Worm (Caenorhabditis elegans): ENCODE measurements around the gene H42K12.3.

- TF ChIP-seq egl-27 (tag; optimal IDR thresholded peaks at IDR 0.05) (no peak), fkh-10 (GFP tag; optimal IDR thresholded peaks at IDR 0.05) (no peak), ztf-11 (tag; optimal IDR thresholded peaks at IDR 0.05) (no peak), set-16 (GFP tag; IDR thresholded peaks at IDR 0.05) (no peak), unc-39 (tag; optimal IDR thresholded peaks at IDR 0.05) (no peak), R02D3.7 (tag; optimal IDR thresholded peaks at IDR 0.05) (no peak), snpc-4 (tag; optimal IDR thresholded peaks at IDR 0.05) (no peak), fos-1 (tag; optimal IDR thresholded peaks at IDR 0.05) (no peak), lin-1 (GFP tag; IDR thresholded peaks at IDR 0.05) (no peak), nhr-76 (tag; optimal IDR thresholded peaks at IDR 0.05) (no peak)
Measured at ce11 chrX:1265336-1265735, 45.9 kb upstream of the H42K12.3 start.

All from whole organism, L4 larva.